Fruit fly (Drosophila melanogaster) whole organism, adult: Measurements from ENCODE around the gene CG5968.

ENCODE experiments used
- CG11617 ChIP-seq: fragments of 200-800 bp; sonication (Bioruptor generic); optimal IDR thresholded peaks from 2 replicates; lab custom pipeline; 2017; ENCODE audit warnings: mild to moderate bottlenecking, missing biosample characterization, missing genetic modification reagents, missing genetic modification characterization
- CG12768 ChIP-seq: fragments of 200-800 bp; sonication (Bioruptor generic); optimal IDR thresholded peaks from 2 replicates; lab custom pipeline; 2017; ENCODE audit warnings: missing biosample characterization, missing genetic modification characterization, mild to moderate bottlenecking, moderate library complexity, missing genetic modification reagents
- CG14711 ChIP-seq: fragments of 200-800 bp; sonication (Bioruptor generic); optimal IDR thresholded peaks from 2 replicates; lab custom pipeline; 2018; ENCODE audit warnings: missing biosample characterization, mild to moderate bottlenecking, missing genetic modification characterization, moderate library complexity
- CG1620 ChIP-seq: fragments of 200-800 bp; sonication (Bioruptor generic); optimal IDR thresholded peaks from 2 replicates; lab custom pipeline; 2016; ENCODE audit warnings: missing biosample characterization, missing genetic modification characterization
- CG33017 ChIP-seq: fragments of 200-800 bp; sonication (Bioruptor generic); optimal IDR thresholded peaks from 2 replicates; lab custom pipeline; 2018; ENCODE audit warnings: missing biosample characterization, mild to moderate bottlenecking, missing genetic modification characterization, moderate library complexity
- CG5204 ChIP-seq: fragments of 200-800 bp; sonication (Bioruptor generic); optimal IDR thresholded peaks from 2 replicates; lab custom pipeline; 2016; ENCODE audit warnings: missing biosample characterization, missing genetic modification characterization
- CG7045 ChIP-seq: fragments of 200-800 bp; sonication (Bioruptor generic); optimal IDR thresholded peaks from 2 replicates; lab custom pipeline; 2017; ENCODE audit warnings: missing biosample characterization, mild to moderate bottlenecking, missing genetic modification characterization
- CG7101 ChIP-seq: fragments of 200-800 bp; sonication (Bioruptor generic); optimal IDR thresholded peaks from 2 replicates; lab custom pipeline; 2018; ENCODE audit warnings: missing biosample characterization, mild to moderate bottlenecking, missing genetic modification characterization, moderate library complexity
- Clk ChIP-seq: fragments of 200-800 bp; sonication (Bioruptor generic); optimal IDR thresholded peaks from 2 replicates; lab custom pipeline; 2017; ENCODE audit warnings: missing biosample characterization, missing genetic modification characterization
- Crg-1 ChIP-seq: fragments of 200-800 bp; sonication (Bioruptor generic); optimal IDR thresholded peaks from 2 replicates; lab custom pipeline; 2016; ENCODE audit warnings: missing biosample characterization, missing genetic modification characterization
- Hr96 ChIP-seq: fragments of 200-800 bp; sonication (Bioruptor generic); optimal IDR thresholded peaks from 2 replicates; lab custom pipeline; 2016; ENCODE audit warnings: missing biosample characterization, missing genetic modification characterization
- Mnt ChIP-seq: fragments of 200-800 bp; sonication (Bioruptor generic); optimal IDR thresholded peaks from 2 replicates; lab custom pipeline; 2016; ENCODE audit warnings: missing biosample characterization, mild to moderate bottlenecking, missing genetic modification characterization
- bab1 ChIP-seq: fragments of 200-800 bp; sonication (Bioruptor generic); optimal IDR thresholded peaks from 3 replicates; lab custom pipeline; 2019; ENCODE audit warnings: missing biosample characterization, mild to moderate bottlenecking, missing genetic modification characterization, moderate library complexity
- cic ChIP-seq: fragments of 200-800 bp; sonication (Bioruptor generic); optimal IDR thresholded peaks from 2 replicates; lab custom pipeline; 2017; ENCODE audit warnings: missing biosample characterization, mild to moderate bottlenecking, missing genetic modification characterization, moderate library complexity
- cnc ChIP-seq, 2 experiments: fragments of >200 bp; optimal IDR thresholded peaks; 2 replicates each; lab custom pipeline; 2017
- kay ChIP-seq: fragments of 200-800 bp; sonication (Bioruptor generic); peaks from one replicate; lab custom pipeline; 2016; ENCODE audit warnings: missing biosample characterization, missing genetic modification characterization, borderline replicate concordance
- ovo ChIP-seq: fragments of 200-800 bp; sonication (Bioruptor generic); optimal IDR thresholded peaks from 2 replicates; lab custom pipeline; 2016; ENCODE audit warnings: missing biosample characterization, missing genetic modification characterization
- pad ChIP-seq: fragments of 200-800 bp; sonication (Bioruptor generic); optimal IDR thresholded peaks from 3 replicates; lab custom pipeline; 2017; ENCODE audit warnings: missing biosample characterization, missing genetic modification characterization, mild to moderate bottlenecking, moderate library complexity, missing genetic modification reagents
- tj ChIP-seq: fragments of 200-800 bp; sonication (Bioruptor generic); optimal IDR thresholded peaks from 3 replicates; lab custom pipeline; 2017; ENCODE audit warnings: missing biosample characterization, mild to moderate bottlenecking, missing genetic modification characterization, moderate library complexity
- toe ChIP-seq: fragments of 200-800 bp; sonication (Bioruptor generic); optimal IDR thresholded peaks from 2 replicates; lab custom pipeline; 2016; ENCODE audit warnings: missing biosample characterization, missing genetic modification characterization

The CG5968 gene

DNA sequence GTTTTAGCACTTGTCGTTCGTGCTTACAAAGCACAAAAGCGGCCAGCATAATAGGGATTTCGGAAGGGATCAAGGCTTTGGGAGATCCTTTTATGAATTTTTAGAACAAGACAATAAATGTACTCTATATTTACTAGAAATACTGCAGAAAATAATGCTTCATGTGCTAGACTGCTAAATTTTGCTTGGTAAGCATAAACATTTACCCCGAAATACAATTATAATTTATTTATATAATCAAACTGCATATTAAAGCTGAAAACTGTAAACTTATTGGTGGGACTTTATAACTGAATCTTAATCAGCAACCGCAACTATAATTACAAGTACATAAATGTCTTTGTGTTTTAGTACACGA lies 19.4 kb downstream of the CG5968 start:
- TF ChIP-seq tj (GFP tag; lab: Kevin White, UChicago) (peak; percentile 92), CG7045 (no peak)

DNA sequence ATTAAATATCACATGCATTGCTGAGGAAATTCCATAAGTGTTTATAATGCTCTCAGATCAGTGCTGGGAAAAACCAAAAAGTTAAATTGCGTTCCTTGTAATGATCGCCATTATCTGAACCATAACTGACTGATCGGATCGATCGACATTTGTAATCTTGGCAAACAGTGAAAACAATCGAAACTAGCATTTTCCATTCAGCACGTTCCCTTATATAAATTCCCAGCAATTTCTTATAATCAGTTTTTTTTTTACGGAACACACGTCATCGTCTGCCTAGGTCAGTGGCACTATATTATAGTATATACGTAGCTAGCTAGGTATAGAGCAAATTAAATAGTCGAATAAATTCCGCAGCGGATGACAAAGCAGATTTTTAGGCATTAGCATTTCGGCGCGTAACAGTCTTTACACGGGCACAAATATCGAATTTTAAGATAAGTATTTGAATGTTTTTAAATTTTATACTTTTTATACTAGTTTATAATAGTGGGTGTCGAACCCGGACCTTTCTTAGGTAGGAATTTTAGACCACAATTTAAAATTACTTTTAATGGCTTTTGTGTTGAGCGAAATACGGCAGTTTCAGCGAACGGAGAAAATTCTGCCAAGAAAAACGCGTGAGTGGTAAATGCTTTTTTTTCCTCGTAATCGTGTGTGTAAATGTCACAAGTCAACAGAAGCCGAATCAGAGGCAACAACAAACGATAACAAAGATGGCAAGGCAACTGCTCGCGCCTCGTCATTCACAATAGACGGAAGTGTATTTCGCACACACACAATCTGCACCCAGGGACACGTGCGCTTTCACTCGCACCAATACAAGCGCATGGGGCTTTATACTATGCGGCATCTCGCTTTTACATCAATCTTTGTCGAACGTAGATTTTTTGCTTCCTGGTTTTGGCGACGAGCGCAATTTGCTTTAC lies 20.0 kb downstream of the CG5968 start:
- TF ChIP-seq bab1 (GFP tag; lab: Kevin White, UChicago): no peak
- TF ChIP-seq CG12768 (GFP tag; lab: Kevin White, UChicago): peak; percentile 14
- TF ChIP-seq cnc (optimal IDR thresholded peaks at IDR 0.05; lab: Kevin White, UChicago): no peak
- TF ChIP-seq Crg-1 (GFP tag; lab: Kevin White, UChicago): peak; percentile 19
- TF ChIP-seq toe: no peak
- no peak for TF ChIP-seq Hr96 (GFP tag; lab: Kevin White, UChicago)
- TF ChIP-seq Clk: no peak
- TF ChIP-seq ovo (GFP tag; lab: Kevin White, UChicago): no peak
- TF ChIP-seq CG11617 (GFP tag; lab: Kevin White, UChicago): no peak
- TF ChIP-seq cic (GFP tag; lab: Kevin White, UChicago): peak; percentile 55
- TF ChIP-seq CG5204 (GFP tag; lab: Kevin White, UChicago): no peak
- TF ChIP-seq kay (GFP tag; lab: Kevin White, UChicago): peak; percentile 86
- peak; percentile 28 for TF ChIP-seq pad (GFP tag; lab: Kevin White, UChicago)
- TF ChIP-seq tj (GFP tag; lab: Kevin White, UChicago): no peak
- TF ChIP-seq CG33017 (tag; lab: Kevin White, UChicago): peak; percentile 14
- no peak for TF ChIP-seq CG14711 (tag; lab: Kevin White, UChicago)
- peak; percentile 66 for TF ChIP-seq Mnt
- TF ChIP-seq CG7045: peak; percentile 39
- peak; percentile 22 for TF ChIP-seq CG7101 (tag; lab: Kevin White, UChicago)

DNA sequence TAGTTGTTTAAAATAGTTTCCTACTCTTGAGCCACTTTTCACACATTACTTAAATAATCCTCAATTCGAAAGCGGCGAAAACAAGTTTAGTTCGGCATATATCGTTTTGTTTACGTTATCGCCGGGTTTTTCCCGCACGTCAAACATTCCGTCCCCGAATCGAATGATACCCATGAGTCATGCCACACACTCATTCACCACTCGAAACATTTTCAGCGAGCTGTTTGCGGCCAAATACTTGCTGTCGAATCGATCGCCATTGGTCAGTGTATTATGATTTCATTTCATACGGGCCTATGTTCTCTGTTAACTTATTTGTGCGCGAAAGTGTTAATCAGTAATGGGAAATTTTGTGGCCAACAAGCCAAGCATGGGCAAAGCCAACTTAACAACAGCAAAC lies 21.3 kb downstream of the CG5968 start:
- TF ChIP-seq ovo (GFP tag; lab: Kevin White, UChicago): no peak
- no peak for TF ChIP-seq toe
- no peak for TF ChIP-seq cic (GFP tag; lab: Kevin White, UChicago)
- TF ChIP-seq CG11617 (GFP tag; lab: Kevin White, UChicago): no peak

DNA sequence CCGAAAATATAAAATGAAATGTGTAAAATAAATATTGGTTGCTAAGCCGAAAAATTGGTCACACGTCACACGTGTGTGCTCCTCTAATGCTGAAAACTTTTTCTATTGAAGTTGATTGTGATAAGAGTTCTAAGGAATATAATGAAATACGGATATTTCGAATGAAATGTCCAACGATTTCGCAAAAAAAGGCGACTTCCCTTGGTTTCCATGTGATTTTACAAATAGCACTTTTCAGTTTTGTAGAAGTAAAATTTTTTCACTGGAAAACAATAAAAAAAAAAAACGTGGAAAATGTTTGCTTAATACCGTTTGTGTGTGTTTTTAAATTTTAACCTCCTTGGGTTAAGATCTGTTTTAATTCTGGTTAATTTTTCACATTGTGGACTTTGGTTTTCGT lies 23.2 kb downstream of the CG5968 start:
- TF ChIP-seq kay (GFP tag; lab: Kevin White, UChicago) (no peak), CG11617 (GFP tag; lab: Kevin White, UChicago) (no peak), CG7101 (tag; lab: Kevin White, UChicago) (peak; percentile 1)

DNA sequence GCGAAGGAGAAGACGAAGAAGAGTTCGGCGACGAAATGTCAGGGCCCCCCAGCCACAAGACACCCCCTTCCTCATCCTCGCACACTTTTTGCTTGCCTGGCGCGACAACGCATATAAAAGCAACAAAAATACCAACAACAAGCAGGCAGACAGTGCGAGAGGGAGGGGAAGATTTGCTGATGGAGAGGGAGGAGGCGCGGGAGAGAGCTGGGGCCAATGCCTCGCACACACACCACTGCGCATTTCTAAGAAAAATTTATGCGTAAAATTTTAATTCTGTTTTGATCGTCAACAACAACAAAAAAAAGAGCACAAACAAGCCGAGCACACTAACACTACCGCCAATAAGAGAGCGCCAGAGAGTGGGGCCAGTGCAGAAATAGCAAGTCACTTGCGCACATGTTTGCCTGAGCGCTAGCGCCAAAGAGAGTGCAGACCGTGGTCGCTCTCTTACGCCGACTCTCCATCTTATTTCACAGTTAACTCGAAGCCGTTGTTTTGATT lies 23.7 kb downstream of the CG5968 start:
- peak; percentile 1 for TF ChIP-seq Crg-1 (GFP tag; lab: Kevin White, UChicago)
- TF ChIP-seq tj (GFP tag; lab: Kevin White, UChicago): peak; percentile 95
- peak; percentile 36 for TF ChIP-seq Hr96 (GFP tag; lab: Kevin White, UChicago)
- TF ChIP-seq cnc (optimal IDR thresholded peaks at IDR 0.05; lab: Kevin White, UChicago): peak; percentile 100
- TF ChIP-seq bab1 (GFP tag; lab: Kevin White, UChicago): peak; percentile 6
- peak; percentile 96 for TF ChIP-seq cic (GFP tag; lab: Kevin White, UChicago)
- TF ChIP-seq CG1620: no peak
- peak; percentile 68 for TF ChIP-seq ovo (GFP tag; lab: Kevin White, UChicago)
- TF ChIP-seq kay (GFP tag; lab: Kevin White, UChicago): no peak
- no peak for TF ChIP-seq CG11617 (GFP tag; lab: Kevin White, UChicago)
- TF ChIP-seq CG7045: peak; percentile 55
- no peak for TF ChIP-seq CG33017 (tag; lab: Kevin White, UChicago)
- no peak for TF ChIP-seq CG5204 (GFP tag; lab: Kevin White, UChicago)
- no peak for TF ChIP-seq toe
- peak; percentile 95 for TF ChIP-seq pad (GFP tag; lab: Kevin White, UChicago)
- TF ChIP-seq Clk: peak; percentile 11
- no peak for TF ChIP-seq CG7101 (tag; lab: Kevin White, UChicago)
- TF ChIP-seq Mnt: peak; percentile 81
- TF ChIP-seq CG12768 (GFP tag; lab: Kevin White, UChicago): peak; percentile 33
- TF ChIP-seq CG14711 (tag; lab: Kevin White, UChicago): no peak

DNA sequence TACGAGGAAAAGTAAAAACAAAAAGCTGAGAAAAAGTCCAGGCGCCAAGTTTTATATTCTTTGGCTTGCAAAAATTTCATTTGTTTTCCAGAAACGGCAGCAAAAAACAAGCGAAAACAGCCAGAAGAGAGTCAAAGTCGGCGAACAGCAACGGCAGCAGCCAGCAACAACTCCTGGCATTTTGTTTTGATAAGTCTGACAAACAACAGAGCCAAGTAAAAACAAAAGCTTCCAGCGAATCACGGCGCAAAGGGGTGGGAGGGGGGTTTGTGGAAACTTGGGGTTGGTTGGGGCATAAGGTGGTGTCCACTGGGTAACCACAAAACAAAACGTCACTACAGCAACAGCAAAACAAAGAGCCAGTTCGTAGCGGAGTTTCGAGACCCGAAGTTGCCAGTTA lies 24.6 kb downstream of the CG5968 start:
- TF ChIP-seq bab1 (GFP tag; lab: Kevin White, UChicago) (no peak), CG7101 (tag; lab: Kevin White, UChicago) (no peak), Clk (no peak), Hr96 (GFP tag; lab: Kevin White, UChicago) (no peak), CG14711 (tag; lab: Kevin White, UChicago) (no peak), CG1620 (no peak), CG7045 (no peak), tj (GFP tag; lab: Kevin White, UChicago) (peak; percentile 42)
